Worm (Caenorhabditis elegans): Measurements from ENCODE around the gene D1086.9.

DNA sequence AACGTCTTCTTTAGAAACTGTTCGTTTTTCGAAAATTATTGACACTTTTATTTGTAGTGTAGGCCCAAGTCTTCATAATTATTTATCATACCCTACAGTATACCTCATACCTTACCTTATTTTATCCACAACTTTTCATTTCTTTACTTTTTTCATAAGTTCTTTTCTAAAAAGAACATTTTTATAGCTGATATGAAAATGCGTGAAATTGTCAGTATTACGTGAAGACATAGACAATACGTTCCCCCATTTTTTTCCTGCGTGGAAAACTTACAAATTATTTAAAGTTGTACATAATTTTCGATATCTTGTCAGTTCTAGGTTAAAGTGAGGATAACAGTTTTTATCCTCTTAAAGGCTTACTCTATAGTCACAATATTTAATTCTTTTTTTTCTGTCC, 34.2 kb upstream of the D1086.9 start:
- no peak for TF ChIP-seq unc-62 (GFP tag; optimal IDR thresholded peaks at IDR 0.05)
- no peak for TF ChIP-seq nhr-11 (tag; optimal IDR thresholded peaks at IDR 0.05)
- TF ChIP-seq ama-1 (optimal IDR thresholded peaks at IDR 0.05): no peak
- no peak for TF ChIP-seq unc-39 (tag; optimal IDR thresholded peaks at IDR 0.05)
- no peak for TF ChIP-seq nhr-28 (tag; optimal IDR thresholded peaks at IDR 0.05)
- no peak for TF ChIP-seq lin-39 (tag; optimal IDR thresholded peaks at IDR 0.05)
- TF ChIP-seq elt-1 (tag; optimal IDR thresholded peaks at IDR 0.05): no peak
- TF ChIP-seq pqm-1 (tag; optimal IDR thresholded peaks at IDR 0.05): no peak
- TF ChIP-seq jun-1 (tag; optimal IDR thresholded peaks at IDR 0.05): no peak
- TF ChIP-seq aly-2 (tag; optimal IDR thresholded peaks at IDR 0.05): no peak
- no peak for TF ChIP-seq nhr-12 (tag; optimal IDR thresholded peaks at IDR 0.05)
- no peak for TF ChIP-seq nhr-77 (tag; optimal IDR thresholded peaks at IDR 0.05)
- no peak for TF ChIP-seq skn-1 (tag; optimal IDR thresholded peaks at IDR 0.05)
